Fruit fly (Drosophila melanogaster) whole organism, wandering third instar larva: ENCODE data around the gene mRpL30.

Experiments used
- CG9705 ChIP-seq: fragments of 200-800 bp; sonication (Bioruptor generic); optimal IDR thresholded peaks from 2 replicates; lab custom pipeline; 2018; ENCODE audit warnings: missing biosample characterization, mild to moderate bottlenecking, missing genetic modification characterization
- CrebA ChIP-seq: fragments of 200-800 bp; sonication (Bioruptor generic); optimal IDR thresholded peaks from 2 replicates; lab custom pipeline; 2016; ENCODE audit warnings: missing biosample characterization, mild to moderate bottlenecking, missing genetic modification characterization, borderline replicate concordance
- Dfd ChIP-seq: fragments of >200 bp; optimal IDR thresholded peaks from 2 replicates; lab custom pipeline; 2017; ENCODE audit warnings: missing biosample characterization, missing genetic modification characterization
- Dif ChIP-seq: fragments of 200-275, 200-300 bp; sonication (Bioruptor generic); optimal IDR thresholded peaks from 2 replicates; lab custom pipeline; 2018; ENCODE audit warnings: missing biosample characterization, missing genetic modification characterization; ENCODE audit not compliant: partially characterized antibody
- GATAd ChIP-seq: sonication (Bioruptor generic); optimal IDR thresholded peaks from 2 replicates; lab custom pipeline; 2016; ENCODE audit warnings: missing biosample characterization, missing genetic modification characterization
- Hr78 ChIP-seq: fragments of >200 bp; optimal IDR thresholded peaks from 2 replicates; lab custom pipeline; 2017; ENCODE audit warnings: missing biosample characterization, missing genetic modification characterization
- Mio ChIP-seq: sonication (Bioruptor generic); optimal IDR thresholded peaks from 2 replicates; lab custom pipeline; 2016; ENCODE audit warnings: missing biosample characterization, missing genetic modification characterization
- Myc ChIP-seq: fragments of >200 bp; optimal IDR thresholded peaks from 2 replicates; lab custom pipeline; 2017
- N ChIP-seq: fragments of >200 bp; optimal IDR thresholded peaks from 2 replicates; lab custom pipeline; 2018; ENCODE audit warnings: missing biosample characterization, missing external identifiers, missing genetic modification characterization
- OdsH ChIP-seq: fragments of 200-800 bp; sonication (Bioruptor generic); optimal IDR thresholded peaks from 2 replicates; lab custom pipeline; 2016; ENCODE audit warnings: missing biosample characterization, mild to moderate bottlenecking, missing genetic modification characterization
- Rel ChIP-seq, 2 experiments: fragments of 200-800 bp; sonication (Bioruptor generic) in 1 of 2; optimal IDR thresholded peaks; 2 replicates in 1 of 2; 3 replicates in 1 of 2; lab custom pipeline; 2016 to 2019; ENCODE audit warnings: mild to moderate bottlenecking in 2 of 2, missing biosample characterization in 2 of 2, missing genetic modification characterization in 2 of 2, moderate library complexity in 1 of 2
- Sp1 ChIP-seq: fragments of 200-800 bp; sonication (Bioruptor generic); optimal IDR thresholded peaks from 3 replicates; lab custom pipeline; 2019; ENCODE audit warnings: missing biosample characterization, mild to moderate bottlenecking, missing genetic modification characterization, moderate library complexity
- Vsx2 ChIP-seq: fragments of 200-300, 225-300 bp; sonication (Bioruptor generic); optimal IDR thresholded peaks from 2 replicates; lab custom pipeline; 2018; ENCODE audit warnings: missing biosample characterization, missing genetic modification characterization; ENCODE audit not compliant: partially characterized antibody
- br ChIP-seq: fragments of 200-800 bp; sonication (Bioruptor generic); optimal IDR thresholded peaks from 2 replicates; lab custom pipeline; 2016; ENCODE audit warnings: missing biosample characterization, missing genetic modification characterization
- brk ChIP-seq: fragments of 200-800 bp; sonication (Bioruptor generic); optimal IDR thresholded peaks from 2 replicates; lab custom pipeline; 2016; ENCODE audit warnings: missing biosample characterization, mild to moderate bottlenecking, missing genetic modification characterization
- dl ChIP-seq, 2 experiments: fragments of 175-275, 200-275 bp in 1 of 2; fragments of 200-275 bp in 1 of 2; sonication (Bioruptor generic); optimal IDR thresholded peaks; lab custom pipeline; 2018; ENCODE audit warnings: mild to moderate bottlenecking in 2 of 2, missing biosample characterization in 2 of 2, missing genetic modification characterization in 2 of 2, moderate library complexity in 2 of 2; ENCODE audit not compliant: partially characterized antibody in 2 of 2, insufficient read depth in 1 of 2
- dmrt93B ChIP-seq: fragments of 200-800 bp; sonication (Bioruptor generic); optimal IDR thresholded peaks from 2 replicates; lab custom pipeline; 2018; ENCODE audit warnings: missing biosample characterization, mild to moderate bottlenecking, missing genetic modification characterization
- dsf ChIP-seq: sonication (Bioruptor generic); optimal IDR thresholded peaks from 2 replicates; lab custom pipeline; 2016; ENCODE audit warnings: missing biosample characterization, missing genetic modification characterization, borderline replicate concordance
- ey ChIP-seq: fragments of 200-800 bp; sonication (Bioruptor generic); optimal IDR thresholded peaks from 2 replicates; lab custom pipeline; 2016; ENCODE audit warnings: missing biosample characterization, missing genetic modification characterization
- foxo ChIP-seq, 2 experiments: fragments of 200-800 bp; sonication (Bioruptor generic); optimal IDR thresholded peaks; 2 replicates in 1 of 2; 3 replicates in 1 of 2; lab custom pipeline; 2016 to 2017; ENCODE audit warnings: missing biosample characterization in 2 of 2, missing genetic modification characterization in 2 of 2
- fru ChIP-seq: fragments of 200-800 bp; sonication (Bioruptor generic); optimal IDR thresholded peaks from 3 replicates; lab custom pipeline; 2016; ENCODE audit warnings: missing biosample characterization, mild to moderate bottlenecking, missing genetic modification characterization
- lola ChIP-seq: fragments of >200 bp; optimal IDR thresholded peaks from 2 replicates; lab custom pipeline; 2017; ENCODE audit warnings: missing biosample characterization, missing genetic modification characterization
- pan ChIP-seq: fragments of >200 bp; optimal IDR thresholded peaks from 2 replicates; lab custom pipeline; 2017
- rgr ChIP-seq: fragments of 200-800 bp; sonication (Bioruptor generic); optimal IDR thresholded peaks from 3 replicates; lab custom pipeline; 2016; ENCODE audit warnings: missing biosample characterization, mild to moderate bottlenecking, missing genetic modification characterization
- sage ChIP-seq: fragments of 200-800 bp; sonication (Bioruptor generic); optimal IDR thresholded peaks from 2 replicates; lab custom pipeline; 2016; ENCODE audit warnings: missing biosample characterization, mild to moderate bottlenecking, missing genetic modification characterization
- sv ChIP-seq: fragments of 200-800 bp; sonication (Bioruptor generic); optimal IDR thresholded peaks from 3 replicates; lab custom pipeline; 2016; ENCODE audit warnings: missing biosample characterization, missing genetic modification characterization
- usp ChIP-seq: fragments of >200 bp; optimal IDR thresholded peaks from 2 replicates; lab custom pipeline; 2017; ENCODE audit warnings: missing biosample characterization, missing genetic modification characterization

Gene mRpL30

dm6 chrX:4618869-4619268 lies 28.8 kb upstream of the mRpL30 start:
- no peak for TF ChIP-seq foxo (GFP tag; optimal IDR thresholded peaks at IDR 0.05; lab: Kevin White, UChicago)
- no peak for TF ChIP-seq Dfd (GFP tag; lab: Kevin White, UChicago)
- no peak for TF ChIP-seq br (GFP tag; lab: Kevin White, UChicago)
- no peak for TF ChIP-seq CG9705
- TF ChIP-seq Rel (GFP tag; optimal IDR thresholded peaks at IDR 0.05; lab: Kevin White, UChicago), result no peak
- TF ChIP-seq Rel (tag; optimal IDR thresholded peaks at IDR 0.05; lab: Kevin White, UChicago), result peak; percentile 84
- TF ChIP-seq lola, result no peak
- no peak for TF ChIP-seq Hr78 (GFP tag; lab: Kevin White, UChicago)

dm6 chrX:4627160-4627559 lies 20.5 kb upstream of the mRpL30 start:
- TF ChIP-seq rgr (no peak), N (GFP tag; lab: Kevin White, UChicago) (no peak), pan (lab: Kevin White, UChicago) (no peak), brk (GFP tag; lab: Kevin White, UChicago) (no peak), Rel (GFP tag; optimal IDR thresholded peaks at IDR 0.05; lab: Kevin White, UChicago) (no peak), Rel (tag; optimal IDR thresholded peaks at IDR 0.05; lab: Kevin White, UChicago) (no peak), Mio (no peak), dsf (GFP tag; lab: Kevin White, UChicago) (no peak), fru (GFP tag; lab: Kevin White, UChicago) (no peak), CG9705 (no peak), Myc (lab: Kevin White, UChicago) (no peak), Hr78 (GFP tag; lab: Kevin White, UChicago) (no peak), dmrt93B (no peak), CrebA (GFP tag; lab: Kevin White, UChicago) (no peak), br (GFP tag; lab: Kevin White, UChicago) (no peak), usp (GFP tag; lab: Kevin White, UChicago) (no peak), GATAd (GFP tag; lab: Kevin White, UChicago) (no peak), Vsx2 (GFP tag; lab: Kevin White, UChicago) (no peak)

DNA sequence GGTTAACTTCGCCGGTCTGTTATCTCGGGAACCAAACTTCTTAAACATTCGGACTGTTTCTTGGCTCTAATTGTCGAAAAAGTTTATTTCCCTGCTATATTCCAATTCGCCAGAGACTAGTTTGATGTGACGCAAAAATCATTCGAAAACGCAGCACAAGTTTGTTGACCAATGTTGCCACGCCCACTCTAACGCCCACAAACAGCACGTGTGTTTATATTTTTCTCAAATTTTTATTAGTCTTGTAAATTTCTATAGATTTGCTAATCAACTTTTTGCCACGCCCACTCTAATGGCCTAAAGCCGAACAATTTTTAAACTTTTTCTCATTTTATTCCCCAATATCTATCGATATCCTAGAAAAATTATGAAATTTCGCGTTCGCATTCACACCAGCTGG lies 16.8 kb upstream of the mRpL30 start, which contains the start of gene Alms1b:
Alms1b (minus strand) TSS at position 101 of the 400 bp plus-strand sequence.
- TF ChIP-seq Hr78 (GFP tag; lab: Kevin White, UChicago), result no peak
- no peak for TF ChIP-seq sage (GFP tag; lab: Kevin White, UChicago)
- no peak for TF ChIP-seq CG9705
- TF ChIP-seq, all 38 proteins: peak for 0

dm6 chrX:4635856-4636486 lies 11.7 kb upstream of the mRpL30 start, which contains the start of the genes Alms1a and pon:
Gene Alms1a, minus strand, starts transcription at chrX:4636004.
Gene pon, plus strand, starts transcription at chrX:4636318.
- TF ChIP-seq N (GFP tag; lab: Kevin White, UChicago) (no peak), lola (no peak), Sp1 (no peak), sage (GFP tag; lab: Kevin White, UChicago) (peak; percentile 1), ey (GFP tag; lab: Kevin White, UChicago) (no peak), pan (lab: Kevin White, UChicago) (no peak)

DNA sequence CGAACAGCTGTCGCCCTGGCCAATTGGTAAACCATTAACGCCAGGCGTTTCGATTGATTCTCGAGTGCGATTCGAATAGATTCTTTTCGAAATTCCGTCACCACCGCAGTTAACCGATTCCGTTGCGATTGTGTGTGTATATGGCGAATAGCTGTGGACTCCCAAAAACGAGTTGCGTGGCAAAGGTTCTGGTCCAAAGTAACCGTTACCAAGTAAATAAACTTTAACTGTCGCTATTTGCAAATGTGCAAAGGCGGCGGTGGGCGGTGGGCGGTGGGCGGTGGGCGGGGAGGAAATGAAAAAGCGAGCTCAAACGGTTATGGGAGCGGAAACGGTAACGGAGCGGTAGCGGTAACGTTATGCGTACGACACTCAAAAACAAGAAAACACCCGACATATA lies 3.8 kb upstream of the mRpL30 start, which contains the start of gene CG3081:
CG3081 (minus strand) TSS at position 101 of the 400 bp plus-strand sequence.
- TF ChIP-seq dmrt93B (no peak), lola (no peak), CrebA (GFP tag; lab: Kevin White, UChicago) (no peak)

DNA sequence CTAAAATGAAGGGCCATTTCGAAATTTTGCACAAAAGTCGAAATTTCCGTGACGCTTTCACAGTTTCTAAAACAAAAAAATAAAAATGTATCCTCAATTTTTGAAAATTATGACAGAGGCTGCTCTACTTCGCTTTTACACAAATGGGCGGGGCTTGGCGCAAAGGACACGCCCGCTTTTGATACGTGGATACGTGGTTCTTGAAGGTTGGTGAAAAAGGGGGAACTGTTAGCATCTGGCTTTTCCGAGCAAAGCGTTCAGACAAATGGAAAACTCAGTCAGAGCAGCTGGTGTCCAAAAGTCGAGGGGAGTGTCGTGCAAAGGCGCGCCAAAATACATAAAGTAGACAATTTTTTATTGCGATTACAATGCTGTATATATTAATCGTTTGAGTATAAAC lies 2.9 kb upstream of the mRpL30 start, which contains the start of gene CG3062:
CG3062 (minus strand) TSS at position 101 of the 400 bp plus-strand sequence.
- TF ChIP-seq brk (GFP tag; lab: Kevin White, UChicago), result no peak
- TF ChIP-seq Dif, result no peak
- TF ChIP-seq ey (GFP tag; lab: Kevin White, UChicago), result no peak
- no peak for TF ChIP-seq usp (GFP tag; lab: Kevin White, UChicago)
- TF ChIP-seq lola, result no peak
- TF ChIP-seq Myc (lab: Kevin White, UChicago), result no peak
- TF ChIP-seq sv, result no peak
- no peak for TF ChIP-seq N (GFP tag; lab: Kevin White, UChicago)
- TF ChIP-seq dsf (GFP tag; lab: Kevin White, UChicago), result no peak
- no peak for TF ChIP-seq sage (GFP tag; lab: Kevin White, UChicago)
- no peak for TF ChIP-seq Sp1
- no peak for TF ChIP-seq dl (GFP tag; optimal IDR thresholded peaks at IDR 0.05; lab: Kevin White, UChicago; ENCODE audit: insufficient read depth in 1 of 2, partially characterized antibody in 2 of 2)
- no peak for TF ChIP-seq pan (lab: Kevin White, UChicago)
- no peak for TF ChIP-seq CrebA (GFP tag; lab: Kevin White, UChicago)
- no peak for TF ChIP-seq Mio
- TF ChIP-seq CG9705, result no peak
- TF ChIP-seq OdsH (GFP tag; lab: Kevin White, UChicago), result no peak
